Fruit fly (Drosophila melanogaster) whole organism, embryonic: ENCODE data around the gene Mst36Fb.

Source experiments
- Bgb ChIP-seq: fragments of 200-800 bp; sonication (Bioruptor generic); IDR thresholded peaks from 2 replicates; pipeline ENCODE4 v1.3.6; 2022; ENCODE audit warnings: missing biosample characterization, missing genetic modification characterization; ENCODE audit not compliant: partially characterized antibody
- CG12219 ChIP-seq: fragments of 200-800 bp; sonication (Bioruptor generic); optimal IDR thresholded peaks from 3 replicates; lab custom pipeline; 2018; ENCODE audit warnings: missing biosample characterization, mild to moderate bottlenecking, missing genetic modification characterization
- CG12236 ChIP-seq: fragments of 200-800 bp; sonication (Bioruptor generic); optimal IDR thresholded peaks from 2 replicates; lab custom pipeline; 2016; ENCODE audit warnings: missing biosample characterization, missing genetic modification characterization
- CG12391 ChIP-seq: fragments of 200-800 bp; sonication (Bioruptor generic); optimal IDR thresholded peaks from 3 replicates; lab custom pipeline; 2018; ENCODE audit warnings: missing biosample characterization, mild to moderate bottlenecking, missing genetic modification characterization, moderate library complexity
- CG12769 ChIP-seq: fragments of 200-800 bp; sonication (Bioruptor generic); optimal IDR thresholded peaks from 2 replicates; lab custom pipeline; 2019; ENCODE audit warnings: missing biosample characterization, mild to moderate bottlenecking, missing genetic modification characterization, moderate library complexity
- CG12942 ChIP-seq: fragments of 200-800 bp; sonication (Bioruptor generic); optimal IDR thresholded peaks from 3 replicates; lab custom pipeline; 2016; ENCODE audit warnings: missing biosample characterization, missing genetic modification characterization
- CG13624 ChIP-seq: fragments of 200-800 bp; sonication (Bioruptor generic); optimal IDR thresholded peaks from 2 replicates; lab custom pipeline; 2016; ENCODE audit warnings: missing biosample characterization, missing genetic modification characterization
- CG13775 ChIP-seq: fragments of 200-800 bp; sonication (Bioruptor generic); optimal IDR thresholded peaks from 3 replicates; lab custom pipeline; 2017; ENCODE audit warnings: missing biosample characterization, mild to moderate bottlenecking, missing genetic modification characterization
- CG14050 ChIP-seq: fragments of 200-800 bp; sonication (Bioruptor generic); IDR thresholded peaks from 3 replicates; pipeline ENCODE4 v1.3.6; 2022; ENCODE audit warnings: missing biosample characterization, missing genetic modification characterization
- CG17361 ChIP-seq: fragments of 200-800 bp; sonication (Bioruptor generic); IDR thresholded peaks from 3 replicates; pipeline ENCODE4 v1.3.6; 2022; ENCODE audit warnings: missing biosample characterization, missing genetic modification characterization
- CG17568 ChIP-seq: fragments of 200-800 bp; sonication (Bioruptor generic); optimal IDR thresholded peaks from 2 replicates; lab custom pipeline; 2018; ENCODE audit warnings: missing biosample characterization, mild to moderate bottlenecking, missing genetic modification characterization, moderate library complexity
- CG17829 ChIP-seq: fragments of 200-800 bp; optimal IDR thresholded peaks from 2 replicates; lab custom pipeline; 2019; ENCODE audit warnings: missing biosample characterization, mild to moderate bottlenecking, missing genetic modification characterization, moderate library complexity
- CG2199 ChIP-seq: fragments of 200-800 bp; sonication (Bioruptor generic); IDR thresholded peaks from 3 replicates; pipeline ENCODE4 v1.3.6; 2022; ENCODE audit warnings: missing biosample characterization, missing genetic modification characterization
- CG32767 ChIP-seq: fragments of 200-800 bp; sonication (Bioruptor generic); IDR thresholded peaks from 2 replicates; pipeline ENCODE4 v1.3.6; 2022; ENCODE audit warnings: missing biosample characterization, missing genetic modification characterization
- CG32772 ChIP-seq: fragments of 200-800 bp; sonication (Bioruptor generic); IDR thresholded peaks from 2 replicates; pipeline ENCODE4 v1.3.6; 2022; ENCODE audit warnings: missing biosample characterization, missing genetic modification characterization
- CG33557 ChIP-seq: fragments of 200-800 bp; sonication (Bioruptor generic); optimal IDR thresholded peaks from 2 replicates; lab custom pipeline; 2019; ENCODE audit warnings: missing biosample characterization, mild to moderate bottlenecking, missing genetic modification characterization, moderate library complexity
- CG34422 ChIP-seq: fragments of 200-800 bp; sonication (Bioruptor generic); IDR thresholded peaks from 3 replicates; pipeline ENCODE4 v1.3.6; 2022; ENCODE audit warnings: missing biosample characterization, missing genetic modification characterization
- CG4404 ChIP-seq: fragments of 200-800 bp; sonication (Bioruptor generic); IDR thresholded peaks from 2 replicates; pipeline ENCODE4 v1.3.6; 2022; ENCODE audit warnings: missing biosample characterization, missing genetic modification characterization
- CG6175 ChIP-seq: fragments of 200-800 bp; sonication (Bioruptor generic); IDR thresholded peaks from 3 replicates; pipeline ENCODE4 v1.3.6; 2022; ENCODE audit warnings: missing biosample characterization, missing genetic modification characterization
- CG7556 ChIP-seq: fragments of 200-800 bp; sonication (Bioruptor generic); optimal IDR thresholded peaks from 2 replicates; lab custom pipeline; 2017; ENCODE audit warnings: missing biosample characterization, mild to moderate bottlenecking, missing genetic modification characterization
- CG9727 ChIP-seq: fragments of 200-800 bp; sonication (Bioruptor generic); optimal IDR thresholded peaks from 3 replicates; lab custom pipeline; 2017; ENCODE audit warnings: missing biosample characterization, mild to moderate bottlenecking, missing genetic modification characterization
- H2.0 ChIP-seq: fragments of 200-800 bp; sonication (Bioruptor generic); IDR thresholded peaks from 2 replicates; pipeline ENCODE4 v1.3.6; 2022; ENCODE audit warnings: missing biosample characterization, missing genetic modification characterization
- Hey ChIP-seq: fragments of 200-800 bp; sonication (Bioruptor generic); optimal IDR thresholded peaks from 3 replicates; lab custom pipeline; 2018; ENCODE audit warnings: missing biosample characterization, mild to moderate bottlenecking, missing genetic modification characterization
- Hmr ChIP-seq: fragments of 200-800 bp; sonication (Bioruptor generic); optimal IDR thresholded peaks from 3 replicates; lab custom pipeline; 2017; ENCODE audit warnings: mild to moderate bottlenecking, missing biosample characterization, missing genetic modification reagents, missing genetic modification characterization
- Hr51 ChIP-seq, 2 experiments: fragments of 200-800 bp; sonication (Bioruptor generic); optimal IDR thresholded peaks; 2 replicates in 1 of 2; 3 replicates in 1 of 2; lab custom pipeline; 2016 to 2018; ENCODE audit warnings: missing biosample characterization in 2 of 2, missing genetic modification characterization in 2 of 2, mild to moderate bottlenecking in 1 of 2, moderate library complexity in 1 of 2
- MESR4 ChIP-seq: fragments of 200-800 bp; sonication (Bioruptor generic); optimal IDR thresholded peaks from 2 replicates; lab custom pipeline; 2018; ENCODE audit warnings: missing biosample characterization, mild to moderate bottlenecking, missing genetic modification characterization, moderate library complexity
- Max ChIP-seq: fragments of 200-800 bp; sonication (Bioruptor generic); optimal IDR thresholded peaks from 2 replicates; lab custom pipeline; 2016; ENCODE audit warnings: missing biosample characterization, mild to moderate bottlenecking, missing genetic modification characterization
- Stat92E ChIP-seq, 3 experiments: fragments of >200 bp in 2 of 3; fragments of 200-800 bp in 1 of 3; sonication (Bioruptor generic) in 1 of 3; optimal IDR thresholded peaks; 2 replicates each; lab custom pipeline; 2017 to 2019; ENCODE audit warnings: missing biosample characterization in 3 of 3, missing genetic modification characterization in 3 of 3, mild to moderate bottlenecking in 1 of 3, moderate library complexity in 1 of 3
- Usf ChIP-seq: fragments of 200-800 bp; sonication (Bioruptor generic); optimal IDR thresholded peaks from 2 replicates; lab custom pipeline; 2017; ENCODE audit warnings: missing genotype, missing biosample characterization, missing genetic modification characterization
- Vsx1 ChIP-seq: fragments of 200-800 bp; sonication (Bioruptor generic); optimal IDR thresholded peaks from 2 replicates; lab custom pipeline; 2017; ENCODE audit warnings: missing biosample characterization, mild to moderate bottlenecking, missing genetic modification characterization, missing genetic modification reagents
- bowl ChIP-seq: fragments of 200-800 bp; sonication (Bioruptor generic); IDR thresholded peaks from 2 replicates; pipeline ENCODE4 v1.3.6; 2022; ENCODE audit warnings: missing biosample characterization, missing genetic modification characterization
- cwo ChIP-seq: fragments of 200-800 bp; sonication (Bioruptor generic); optimal IDR thresholded peaks from 3 replicates; lab custom pipeline; 2017; ENCODE audit warnings: missing biosample characterization, missing genetic modification characterization, mild to moderate bottlenecking, moderate library complexity, missing genetic modification reagents
- dan ChIP-seq: fragments of 200-800 bp; sonication (Bioruptor generic); IDR thresholded peaks from 2 replicates; pipeline ENCODE4 v1.3.6; 2022; ENCODE audit warnings: missing biosample characterization, missing genetic modification characterization
- danr ChIP-seq: fragments of 200-800 bp; sonication (Bioruptor generic); IDR thresholded peaks from 2 replicates; pipeline ENCODE4 v1.3.6; 2022; ENCODE audit warnings: missing biosample characterization, missing genetic modification characterization
- ems ChIP-seq: fragments of 200-800 bp; sonication (Bioruptor generic); optimal IDR thresholded peaks from 3 replicates; lab custom pipeline; 2016; ENCODE audit warnings: missing biosample characterization, missing genetic modification characterization
- gfzf ChIP-seq: fragments of 200-800 bp; sonication (Bioruptor generic); optimal IDR thresholded peaks from 2 replicates; lab custom pipeline; 2016; ENCODE audit warnings: missing biosample characterization, mild to moderate bottlenecking, missing genetic modification characterization, moderate library complexity
- gt ChIP-seq: fragments of 200-800 bp; sonication (Bioruptor generic); IDR thresholded peaks from 2 replicates; pipeline ENCODE4 v1.3.6; 2022; ENCODE audit warnings: missing biosample characterization, missing genetic modification characterization
- h ChIP-seq: fragments of >200 bp; optimal IDR thresholded peaks from 2 replicates; lab custom pipeline; 2017
- inv ChIP-seq: fragments of 200-800 bp; sonication (Bioruptor generic); IDR thresholded peaks from 2 replicates; pipeline ENCODE4 v1.3.6; 2022; ENCODE audit warnings: missing biosample characterization, missing genetic modification characterization; ENCODE audit not compliant: partially characterized antibody
- kah ChIP-seq: fragments of 200-800 bp; sonication (Bioruptor generic); optimal IDR thresholded peaks from 2 replicates; lab custom pipeline; 2018; ENCODE audit warnings: missing biosample characterization, mild to moderate bottlenecking, missing genetic modification characterization
- kay ChIP-seq: fragments of 200-800 bp; sonication (Bioruptor generic); optimal IDR thresholded peaks from 2 replicates; lab custom pipeline; 2016; ENCODE audit warnings: missing biosample characterization, missing genetic modification characterization
- otp ChIP-seq: fragments of 200-800 bp; sonication (Bioruptor generic); IDR thresholded peaks from 3 replicates; pipeline ENCODE4, ENCODE4 v1.3.6; 2022; ENCODE audit warnings: missing biosample characterization, missing genetic modification characterization
- pita ChIP-seq: fragments of 200-800 bp; sonication (Bioruptor generic); optimal IDR thresholded peaks from 2 replicates; lab custom pipeline; 2017; ENCODE audit warnings: missing biosample characterization, mild to moderate bottlenecking, missing genetic modification characterization
- sc ChIP-seq, 3 experiments: fragments of >200 bp in 2 of 3; fragments of 200-800 bp in 1 of 3; sonication (Bioruptor generic) in 1 of 3; optimal IDR thresholded peaks; 2 replicates in 2 of 3; 3 replicates in 1 of 3; lab custom pipeline; 2017; ENCODE audit warnings: mild to moderate bottlenecking in 1 of 3, missing biosample characterization in 1 of 3, missing genetic modification characterization in 1 of 3, missing genetic modification reagents in 1 of 3
- sd ChIP-seq: fragments of 200-800 bp; sonication (Bioruptor generic); optimal IDR thresholded peaks from 3 replicates; lab custom pipeline; 2018; ENCODE audit warnings: missing biosample characterization, mild to moderate bottlenecking, missing genetic modification characterization, moderate library complexity
- tgo ChIP-seq: fragments of 200-800 bp; sonication (Bioruptor generic); IDR thresholded peaks from 3 replicates; pipeline ENCODE4 v1.3.6; 2022; ENCODE audit warnings: missing biosample characterization, missing genetic modification characterization
- toy ChIP-seq: fragments of 200-800 bp; sonication (Bioruptor generic); IDR thresholded peaks from 2 replicates; pipeline ENCODE4 v1.3.6; 2022; ENCODE audit warnings: missing biosample characterization, missing genetic modification characterization
- ttk ChIP-seq: fragments of 200-800 bp; sonication (Bioruptor generic); IDR thresholded peaks from 2 replicates; pipeline ENCODE4 v2.1.2; 2022; ENCODE audit warnings: missing biosample characterization, missing genetic modification characterization
- wek ChIP-seq: fragments of 200-800 bp; sonication (Bioruptor generic); optimal IDR thresholded peaks from 3 replicates; lab custom pipeline; 2018; ENCODE audit warnings: missing biosample characterization, mild to moderate bottlenecking, missing genetic modification characterization, moderate library complexity

Mst36Fb gene

dm6 chr2L:18626987-18627386 is 47.9 kb downstream of the Mst36Fb start (continued):
- TF ChIP-seq CG7556 (GFP tag; lab: Kevin White, UChicago): peak; percentile 89
- peak; percentile 79 for TF ChIP-seq kay (GFP tag; lab: Kevin White, UChicago)
- peak; percentile 95 for TF ChIP-seq CG17568
- TF ChIP-seq sd (tag; lab: Kevin White, UChicago): peak; percentile 85
- peak; percentile 6 for TF ChIP-seq gfzf (GFP tag; lab: Kevin White, UChicago)
- TF ChIP-seq toy (GFP tag; lab: Robert Waterston, UW): 0 out of 2 replicates have a peak, but pooled peaks have one; percentile 26
- 0 out of 3 replicates have a peak, but pooled peaks have one; percentile 30 for TF ChIP-seq CG6175 (GFP tag; lab: Robert Waterston, UW)
- peak; percentile 67; the same call in 1 of the 3 replicates for TF ChIP-seq CG34422 (GFP tag; lab: Robert Waterston, UW)
- peak; percentile 56 for TF ChIP-seq kah (GFP tag; lab: Kevin White, UChicago)
- peak; percentile 83 for TF ChIP-seq cwo (GFP tag; lab: Kevin White, UChicago)
- peak; percentile 49 for TF ChIP-seq CG13775 (GFP tag; lab: Kevin White, UChicago)
- peak; percentile 63; the same call in 2 of the 3 replicates for TF ChIP-seq CG17361
- peak; percentile 19 for TF ChIP-seq CG17829 (tag; lab: Kevin White, UChicago)
- peak; percentile 64 for TF ChIP-seq CG33557
- TF ChIP-seq Hr51 (GFP tag; optimal IDR thresholded peaks at IDR 0.05; lab: Kevin White, UChicago): peak; percentile 59 to 83
- TF ChIP-seq Bgb: no peak
- TF ChIP-seq pita (GFP tag; lab: Kevin White, UChicago): no peak
- TF ChIP-seq CG32767 (GFP tag; lab: Robert Waterston, UW): peak; percentile 65
- TF ChIP-seq Hmr: peak; percentile 96
- no peak for TF ChIP-seq sc (optimal IDR thresholded peaks at IDR 0.05; lab: Kevin White, UChicago)
- peak; percentile 78 for TF ChIP-seq sc (GFP tag; optimal IDR thresholded peaks at IDR 0.05; lab: Kevin White, UChicago)
- peak; percentile 85 for TF ChIP-seq otp (GFP tag; lab: Robert Waterston, UW)
- TF ChIP-seq H2.0 (GFP tag; lab: Robert Waterston, UW): peak; percentile 57
- peak; percentile 62 for TF ChIP-seq CG12391 (tag; lab: Kevin White, UChicago)
- peak; percentile 9 for TF ChIP-seq Usf (GFP tag; lab: Kevin White, UChicago)
- TF ChIP-seq CG12219: peak; percentile 68
- TF ChIP-seq CG12769 (tag; lab: Kevin White, UChicago): peak; percentile 75
- no peak for TF ChIP-seq h (lab: Kevin White, UChicago)
- TF ChIP-seq bowl: peak; percentile 47; the same call in 1 of the 2 replicates
- peak; percentile 70 for TF ChIP-seq CG12942 (GFP tag; lab: Kevin White, UChicago)
- peak; percentile 92 for TF ChIP-seq CG12236 (GFP tag; lab: Kevin White, UChicago)
- peak; percentile 53 for TF ChIP-seq CG32772 (GFP tag; lab: Robert Waterston, UW)
- peak; percentile 91 for TF ChIP-seq CG9727 (GFP tag; lab: Kevin White, UChicago)
- peak; percentile 43; the same call in 1 of the 2 replicates for TF ChIP-seq danr (GFP tag; lab: Robert Waterston, UW)
- peak; percentile 34; the same call in 2 of the 3 replicates for TF ChIP-seq tgo (GFP tag; lab: Robert Waterston, UW)
- peak; percentile 79 for TF ChIP-seq Max
- peak; percentile 78 for TF ChIP-seq CG13624 (GFP tag; lab: Kevin White, UChicago)
- TF ChIP-seq Vsx1 (GFP tag; lab: Kevin White, UChicago): peak; percentile 90
- TF ChIP-seq ems (GFP tag; lab: Kevin White, UChicago): peak; percentile 50
- TF ChIP-seq gt (GFP tag; lab: Robert Waterston, UW): no peak
- TF ChIP-seq CG14050 (GFP tag; lab: Robert Waterston, UW): peak; percentile 17; the same call in 1 of the 3 replicates
- TF ChIP-seq MESR4 (GFP tag; lab: Kevin White, UChicago): peak; percentile 9
- peak in 1 of 3 experiments; percentile 12 for TF ChIP-seq Stat92E (GFP tag; optimal IDR thresholded peaks at IDR 0.05; lab: Kevin White, UChicago)
- TF ChIP-seq Hey (tag; lab: Kevin White, UChicago): peak; percentile 79
- TF ChIP-seq dan: no peak
- no peak for TF ChIP-seq inv (GFP tag; lab: Robert Waterston, UW)
- TF ChIP-seq ttk: peak; percentile 25; the same call in 1 of the 2 replicates
- no peak for TF ChIP-seq CG4404 (GFP tag; lab: Robert Waterston, UW)
- peak; percentile 80 for TF ChIP-seq wek
- no peak; the same call in 2 of the 3 replicates for TF ChIP-seq CG2199
